Worm (Caenorhabditis elegans) whole organism, mixed stage, embryonic: ENCODE results near the gene ZK1320.7.

Experiments
- M03D4.4 ChIP-seq: sonication (generic microtip); optimal IDR thresholded peaks from 2 replicates; lab custom pipeline; 2017; ENCODE audit warnings: mild to moderate bottlenecking, missing genetic modification characterization, missing compliant biosample characterization
- bed-3 ChIP-seq: fragments of 200-800 bp; sonication (Bioruptor generic); optimal IDR thresholded peaks from 3 replicates; lab custom pipeline; 2018; ENCODE audit warnings: mild to moderate bottlenecking, missing genetic modification characterization, moderate library complexity, missing compliant biosample characterization
- ceh-43 ChIP-seq: fragments of 200-800 bp; sonication (Bioruptor generic); optimal IDR thresholded peaks from 2 replicates; lab custom pipeline; 2018; ENCODE audit warnings: mild to moderate bottlenecking, missing genetic modification characterization, moderate library complexity, missing compliant biosample characterization
- ces-1 ChIP-seq: fragments of 150-350 bp; optimal IDR thresholded peaks from 2 replicates; lab custom pipeline; 2014; ENCODE audit warnings: missing biosample characterization, missing genetic modification reagents, missing genetic modification characterization
- cnd-1 ChIP-seq: fragments of 200-800 bp; sonication (Bioruptor generic); optimal IDR thresholded peaks from 2 replicates; lab custom pipeline; 2018; ENCODE audit warnings: mild to moderate bottlenecking, missing genetic modification characterization, missing compliant biosample characterization
- drap-1 ChIP-seq: fragments of 200-800 bp; sonication (Bioruptor generic); optimal IDR thresholded peaks from 3 replicates; lab custom pipeline; 2018; ENCODE audit warnings: mild to moderate bottlenecking, missing genetic modification characterization, missing compliant biosample characterization
- elt-3 ChIP-seq: fragments of 150-350 bp; optimal IDR thresholded peaks from 2 replicates; lab custom pipeline; 2014; ENCODE audit warnings: missing biosample characterization, missing genetic modification characterization
- flh-1 ChIP-seq: fragments of 200-800 bp; sonication (Bioruptor generic); optimal IDR thresholded peaks from 2 replicates; lab custom pipeline; 2018; ENCODE audit warnings: mild to moderate bottlenecking, missing genetic modification characterization, moderate library complexity, missing compliant biosample characterization
- ham-2 ChIP-seq: fragments of 200-800 bp; sonication (Bioruptor generic); optimal IDR thresholded peaks from 2 replicates; lab custom pipeline; 2018; ENCODE audit warnings: mild to moderate bottlenecking, missing genetic modification characterization, missing compliant biosample characterization
- hlh-1 ChIP-seq: fragments of 150-350 bp; optimal IDR thresholded peaks from 2 replicates; lab custom pipeline; 2014; ENCODE audit warnings: missing biosample characterization, missing genetic modification reagents, missing genetic modification characterization
- lin-13 ChIP-seq: fragments of 150-350 bp; optimal IDR thresholded peaks from 2 replicates; lab custom pipeline; 2014; ENCODE audit warnings: missing biosample characterization, missing genetic modification characterization
- lin-32 ChIP-seq: fragments of 200-800 bp; sonication (Bioruptor generic); optimal IDR thresholded peaks from 2 replicates; lab custom pipeline; 2018; ENCODE audit warnings: mild to moderate bottlenecking, missing genetic modification characterization, missing compliant biosample characterization
- lsy-2 ChIP-seq: fragments of 150-350 bp; optimal IDR thresholded peaks from 2 replicates; lab custom pipeline; 2014; ENCODE audit warnings: missing biosample characterization, missing genetic modification characterization
- mab-5 ChIP-seq: fragments of 150-350 bp; optimal IDR thresholded peaks from 2 replicates; lab custom pipeline; 2014; ENCODE audit warnings: missing biosample characterization, missing genetic modification characterization
- mep-1 ChIP-seq: fragments of 150-350 bp; optimal IDR thresholded peaks from 2 replicates; lab custom pipeline; 2017; ENCODE audit warnings: missing biosample characterization, missing genetic modification reagents, missing genetic modification characterization, inconsistent platforms
- mls-2 ChIP-seq: sonication (generic microtip); optimal IDR thresholded peaks from 2 replicates; lab custom pipeline; 2016; ENCODE audit warnings: mild to moderate bottlenecking, missing genetic modification characterization, moderate library complexity, missing compliant biosample characterization
- nhr-12 ChIP-seq: fragments of 150-350 bp; optimal IDR thresholded peaks from 2 replicates; lab custom pipeline; 2014; ENCODE audit warnings: missing biosample characterization, missing genetic modification characterization
- nhr-2 ChIP-seq: fragments of 150-350 bp; optimal IDR thresholded peaks from 2 replicates; lab custom pipeline; 2014; ENCODE audit warnings: missing biosample characterization, missing genetic modification characterization
- nhr-237 ChIP-seq: fragments of 150-350 bp; optimal IDR thresholded peaks from 2 replicates; lab custom pipeline; 2014; ENCODE audit warnings: missing biosample characterization, missing genetic modification characterization
- nhr-28 ChIP-seq: fragments of 150-350 bp; optimal IDR thresholded peaks from 2 replicates; lab custom pipeline; 2014; ENCODE audit warnings: missing biosample characterization, missing genetic modification characterization
- nhr-76 ChIP-seq: sonication (generic microtip); optimal IDR thresholded peaks from 2 replicates; lab custom pipeline; 2017; ENCODE audit warnings: missing biosample characterization, missing genetic modification characterization
- pha-4 ChIP-seq: fragments of 150-350 bp; optimal IDR thresholded peaks from 2 replicates; lab custom pipeline; 2018; ENCODE audit warnings: missing biosample characterization, missing genetic modification reagents, missing genetic modification characterization
- sem-2 ChIP-seq: fragments of 200-800 bp; sonication (Bioruptor generic); optimal IDR thresholded peaks from 2 replicates; lab custom pipeline; 2018; ENCODE audit warnings: mild to moderate bottlenecking, missing genetic modification characterization, missing compliant biosample characterization
- snpc-4 ChIP-seq: fragments of 150-350 bp; optimal IDR thresholded peaks from 2 replicates; lab custom pipeline; 2014; ENCODE audit warnings: missing biosample characterization, missing genetic modification characterization
- sptf-1 ChIP-seq: sonication (generic microtip); optimal IDR thresholded peaks from 2 replicates; lab custom pipeline; 2017; ENCODE audit warnings: mild to moderate bottlenecking, missing genetic modification characterization, moderate library complexity, missing compliant biosample characterization
- unc-120 ChIP-seq: sonication (generic microtip); optimal IDR thresholded peaks from 2 replicates; lab custom pipeline; 2017; ENCODE audit warnings: missing genetic modification characterization, missing compliant biosample characterization; ENCODE audit not compliant: poor library complexity, severe bottlenecking
- unc-62 ChIP-seq: fragments of 150-350 bp; optimal IDR thresholded peaks from 2 replicates; lab custom pipeline; 2014; ENCODE audit warnings: missing biosample characterization, missing genetic modification reagents, missing genetic modification characterization
- ztf-11 ChIP-seq: fragments of 150-350 bp; optimal IDR thresholded peaks from 2 replicates; lab custom pipeline; 2014; ENCODE audit warnings: missing biosample characterization, missing genetic modification characterization

ZK1320.7 gene

DNA sequence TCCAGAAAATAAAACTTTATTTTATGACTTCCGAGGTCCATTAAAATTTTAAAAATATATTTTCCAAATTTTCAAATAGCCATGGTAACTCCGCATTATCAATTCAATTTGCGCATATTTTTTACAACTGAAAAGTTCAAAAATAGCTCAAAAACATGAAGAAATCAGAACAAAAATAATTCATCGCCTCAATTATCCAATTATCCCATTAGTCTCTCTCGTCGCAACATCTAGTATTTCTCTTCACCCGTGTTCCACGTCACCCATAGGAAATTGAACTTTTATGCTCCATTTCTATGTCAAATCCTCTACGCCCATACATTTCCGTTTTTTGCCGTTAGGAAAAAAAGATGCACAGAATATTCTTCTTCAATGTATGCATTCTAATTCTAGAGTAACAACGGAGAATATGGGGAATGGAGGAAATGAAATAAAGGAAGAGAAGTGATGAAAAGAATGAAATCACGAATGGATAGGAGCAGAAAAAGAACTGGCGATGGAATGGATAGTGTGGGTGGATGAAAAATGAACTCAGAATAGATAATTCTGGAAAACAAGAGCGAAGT, 18.7 kb downstream of the ZK1320.7 start:
- TF ChIP-seq ces-1, result peak; percentile 48
- TF ChIP-seq cnd-1, result no peak

DNA sequence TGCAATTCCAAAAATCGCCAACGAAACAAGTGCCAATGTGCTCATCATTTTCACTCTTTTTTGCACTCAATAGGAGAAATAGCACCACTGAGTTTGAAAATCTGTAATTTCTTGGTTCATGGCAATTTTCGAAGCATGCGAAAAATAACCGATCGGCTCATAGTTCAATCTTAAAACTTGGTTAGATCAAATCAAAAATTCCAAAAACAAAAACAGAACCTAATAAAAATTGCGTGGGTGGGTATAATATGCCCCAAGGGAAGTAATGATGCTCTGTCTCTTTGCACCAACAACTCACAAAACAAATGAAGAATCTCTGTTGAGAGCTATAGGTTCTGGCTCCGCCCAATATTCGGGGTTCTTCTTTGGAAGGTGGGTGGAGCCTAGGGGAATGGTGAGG, 20.4 kb downstream of the ZK1320.7 start, which contains the start of gene nlp-11:
Gene nlp-11 (minus strand): TSS at position 101 of the 400 bp plus-strand sequence.
- TF ChIP-seq nhr-237 (tag; lab: Kevin White, UChicago), result no peak
- no peak for TF ChIP-seq mep-1 (tag; lab: Kevin White, UChicago)
- no peak for TF ChIP-seq drap-1 (GFP tag; lab: Kevin White, UChicago)
- no peak for TF ChIP-seq unc-120
- TF ChIP-seq M03D4.4 (tag; lab: Kevin White, UChicago), result no peak
- no peak for TF ChIP-seq mab-5 (tag; lab: Kevin White, UChicago)
- TF ChIP-seq nhr-12 (tag; lab: Kevin White, UChicago), result no peak
- TF ChIP-seq nhr-76 (tag; lab: Kevin White, UChicago), result no peak
- no peak for TF ChIP-seq ztf-11 (tag; lab: Kevin White, UChicago)
- TF ChIP-seq mls-2 (tag; lab: Kevin White, UChicago), result no peak
- TF ChIP-seq lsy-2, result no peak
- TF ChIP-seq, all 35 proteins: peak for 0

DNA sequence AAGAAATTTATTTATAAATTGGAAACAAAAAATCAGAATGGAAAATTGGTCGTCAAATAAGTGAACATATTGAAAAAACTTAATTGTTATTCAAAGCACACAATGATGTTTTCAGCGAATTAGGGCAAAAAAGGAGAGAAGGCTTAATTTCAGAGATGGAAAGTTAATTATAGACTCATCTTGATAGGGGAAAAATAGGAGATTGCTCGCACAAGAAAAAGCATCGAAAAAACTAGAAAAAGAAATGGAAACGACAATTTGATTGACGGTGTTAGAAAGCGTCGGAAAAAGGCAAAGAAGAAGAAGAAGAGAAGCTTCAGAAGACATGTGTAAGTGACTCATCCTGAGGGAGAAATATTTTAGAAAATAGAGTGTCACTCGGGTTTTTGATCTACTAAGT, 24.5 kb downstream of the ZK1320.7 start:
- no peak for TF ChIP-seq lin-13 (tag; lab: Kevin White, UChicago)
- TF ChIP-seq ces-1, result peak; percentile 17

DNA sequence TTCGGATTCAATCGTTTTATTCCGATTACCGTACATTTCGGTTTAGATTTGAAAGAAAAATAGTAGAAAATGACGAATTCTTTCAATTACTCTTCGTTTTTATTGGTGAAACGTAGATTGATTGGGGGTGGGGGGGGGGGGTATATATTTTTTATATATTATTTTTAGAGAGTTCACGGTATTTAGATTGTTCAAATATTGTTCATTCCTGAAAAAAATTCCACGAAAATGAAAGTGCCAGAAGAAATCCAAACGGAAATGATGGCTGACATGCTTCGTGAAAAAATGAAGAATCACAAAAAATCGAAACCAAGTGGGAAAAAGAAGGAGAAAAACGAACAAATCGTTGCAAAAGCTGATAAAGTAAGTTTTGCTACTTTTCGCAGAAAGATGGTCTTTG, 29.0 kb downstream of the ZK1320.7 start, which contains the start of the genes Y53C12A.8 and Y53C12A.7:
Gene Y53C12A.8 (minus strand): TSS at position 101 of the 400 bp plus-strand sequence.
Gene Y53C12A.7 (plus strand): TSS at position 181 of the 400 bp plus-strand sequence.
- TF ChIP-seq nhr-12 (tag; lab: Kevin White, UChicago) (no peak), lin-13 (tag; lab: Kevin White, UChicago) (no peak), nhr-2 (tag; lab: Kevin White, UChicago) (no peak), elt-3 (tag; lab: Kevin White, UChicago) (no peak), mab-5 (tag; lab: Kevin White, UChicago) (no peak), sem-2 (no peak), bed-3 (no peak), M03D4.4 (tag; lab: Kevin White, UChicago) (no peak), cnd-1 (no peak), unc-62 (GFP tag; lab: Kevin White, UChicago) (no peak), snpc-4 (no peak), lin-32 (GFP tag; lab: Kevin White, UChicago) (no peak), flh-1 (no peak), ztf-11 (tag; lab: Kevin White, UChicago) (no peak)

DNA sequence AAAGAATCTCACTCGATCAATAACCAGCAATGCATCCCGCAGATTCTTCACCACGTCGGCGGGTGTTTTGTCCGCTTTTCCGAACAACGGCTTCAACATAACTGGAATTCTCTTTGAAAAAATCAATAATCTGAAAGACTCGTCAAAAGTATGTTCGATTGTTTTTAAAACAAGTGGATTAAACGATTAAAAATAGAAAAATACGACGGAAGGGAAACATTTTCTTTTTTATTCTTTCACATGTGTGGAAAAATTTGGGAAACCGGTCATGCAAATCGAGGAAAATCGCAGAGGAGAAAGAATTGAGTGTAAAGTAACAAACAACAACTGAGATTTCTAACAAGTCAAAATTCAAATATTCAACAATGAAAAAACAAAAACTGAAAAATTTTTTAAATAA, 32.2 kb downstream of the ZK1320.7 start, which contains the start of gene mop-25.2:
Gene mop-25.2 (minus strand): TSS at position 101 of the 400 bp plus-strand sequence.
- no peak for TF ChIP-seq hlh-1 (tag; lab: Kevin White, UChicago)
- TF ChIP-seq lsy-2, result no peak
- TF ChIP-seq ztf-11 (tag; lab: Kevin White, UChicago), result no peak
- no peak for TF ChIP-seq sptf-1 (tag; lab: Kevin White, UChicago)
- TF ChIP-seq mls-2 (tag; lab: Kevin White, UChicago), result no peak
- no peak for TF ChIP-seq pha-4
- no peak for TF ChIP-seq nhr-12 (tag; lab: Kevin White, UChicago)
- TF ChIP-seq nhr-76 (tag; lab: Kevin White, UChicago), result no peak
- TF ChIP-seq nhr-28 (tag; lab: Kevin White, UChicago), result no peak
- no peak for TF ChIP-seq snpc-4
- TF ChIP-seq ham-2 (GFP tag; lab: Kevin White, UChicago), result no peak
- TF ChIP-seq, all 35 proteins: peak for 0

DNA sequence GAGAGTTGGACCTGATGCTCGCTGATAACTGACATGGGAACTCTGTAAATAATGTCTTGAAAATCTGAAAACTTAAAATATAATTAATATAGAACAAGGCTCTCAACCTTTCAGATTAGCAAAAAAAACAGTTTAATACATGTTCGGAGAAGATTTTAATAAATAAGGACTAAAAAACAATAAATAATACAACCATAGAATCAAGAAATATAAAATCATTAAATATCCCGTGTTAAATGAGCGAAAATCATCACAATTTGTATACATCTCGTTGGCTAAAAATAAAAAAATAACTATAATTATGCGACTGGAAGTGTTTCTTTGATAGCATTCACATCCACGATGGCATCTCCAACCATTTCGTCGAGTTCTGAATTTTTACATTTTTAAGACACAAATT, 33.3 kb downstream of the ZK1320.7 start, which contains the start of gene Y53C12A.10:
Gene Y53C12A.10 (minus strand): TSS at position 101 of the 400 bp plus-strand sequence.
- TF ChIP-seq cnd-1 (no peak), bed-3 (no peak), mab-5 (tag; lab: Kevin White, UChicago) (no peak), sptf-1 (tag; lab: Kevin White, UChicago) (no peak), ceh-43 (GFP tag; lab: Kevin White, UChicago) (no peak), mls-2 (tag; lab: Kevin White, UChicago) (no peak), M03D4.4 (tag; lab: Kevin White, UChicago) (no peak), nhr-76 (tag; lab: Kevin White, UChicago) (no peak)
